Worm (Caenorhabditis elegans) whole organism, midembryonic: ENCODE data around the gene ZC13.10.

Source experiments
- T22C8.4 ChIP-seq: fragments of 200-800 bp; sonication (Bioruptor generic); IDR thresholded peaks from 2 replicates; pipeline ENCODE4 v1.3.6; 2022; ENCODE audit warnings: missing genetic modification characterization, missing compliant biosample characterization
- cog-1 ChIP-seq: sonication (generic microtip); optimal IDR thresholded peaks from 2 replicates; lab custom pipeline; 2016; ENCODE audit warnings: missing genetic modification characterization, missing compliant biosample characterization
- klf-2 ChIP-seq: fragments of 200-800 bp; sonication (Bioruptor generic); conservative IDR thresholded peaks from 2 replicates; pipeline ENCODE4 v1.3.6; 2022; ENCODE audit warnings: missing genetic modification reagents, missing genetic modification characterization, missing compliant biosample characterization
- med-1 ChIP-seq: sonication (generic microtip); optimal IDR thresholded peaks from 2 replicates; lab custom pipeline; 2017; ENCODE audit warnings: missing genetic modification characterization, mild to moderate bottlenecking, missing compliant biosample characterization, antibody characterized with exemption, missing genetic modification reagents; ENCODE audit not compliant: insufficient read depth
- ztf-23 ChIP-seq: fragments of 200-800 bp; sonication (Bioruptor generic); IDR thresholded peaks from 2 replicates; pipeline ENCODE4 v1.3.6; 2022; ENCODE audit warnings: missing genetic modification reagents, missing genetic modification characterization, missing compliant biosample characterization
- ztf-29 ChIP-seq: fragments of 200-800 bp; sonication (Bioruptor generic); IDR thresholded peaks from 2 replicates; pipeline ENCODE4 v1.3.6; 2022; ENCODE audit warnings: missing genetic modification reagents, missing genetic modification characterization, missing compliant biosample characterization

DNA sequence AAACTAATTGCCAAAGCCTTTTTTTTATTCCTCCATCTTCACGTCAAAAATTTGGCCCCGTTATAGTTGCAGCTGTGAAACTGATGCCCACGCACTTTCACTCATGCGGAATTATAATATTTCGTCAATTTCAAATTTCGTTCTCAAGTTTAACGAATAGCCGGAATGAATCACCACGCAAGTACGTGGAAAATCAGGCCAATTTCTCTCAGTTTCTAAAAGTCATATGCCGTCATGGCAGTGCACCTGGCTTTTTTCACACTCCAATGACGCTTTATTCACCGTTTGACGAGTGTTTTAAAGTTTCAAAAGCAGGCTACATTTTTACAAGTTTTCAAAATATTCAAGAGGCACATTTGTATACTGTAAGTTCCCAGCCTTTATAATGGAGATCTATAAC, 45.5 kb upstream of the ZC13.10 start:
- no peak for TF ChIP-seq T22C8.4 (GFP tag; lab: Robert Waterston, UW)
- TF ChIP-seq ztf-23 (GFP tag; lab: Robert Waterston, UW) = no peak
- no peak for TF ChIP-seq klf-2 (GFP tag; lab: Robert Waterston, UW)
- no peak for TF ChIP-seq cog-1 (tag; lab: Kevin White, UChicago)
- TF ChIP-seq ztf-29 = no peak
- no peak for TF ChIP-seq med-1 (GFP tag; lab: Kevin White, UChicago)
